Worm (Caenorhabditis elegans) whole organism, L1 larva: ENCODE measurements around the gene clec-160.

Experiments
- ama-1 ChIP-seq: fragments of 150-350 bp; optimal IDR thresholded peaks from 2 replicates; lab custom pipeline; 2014
- ceh-63 ChIP-seq: fragments of 200-800 bp; sonication (Bioruptor generic); optimal IDR thresholded peaks from 2 replicates; lab custom pipeline; 2018; ENCODE audit warnings: mild to moderate bottlenecking, missing genetic modification characterization, missing compliant biosample characterization
- ceh-82 ChIP-seq, 3 experiments: fragments of 150-350 bp in 1 of 3; sonication (generic microtip) in 2 of 3; optimal IDR thresholded peaks; 2 replicates each; lab custom pipeline; 2014 to 2017; ENCODE audit warnings: missing biosample characterization in 3 of 3, missing genetic modification characterization in 3 of 3
- efl-1 ChIP-seq, 4 experiments: fragments of 150-350 bp; optimal IDR thresholded peaks in 3 of 4; peaks in 1 of 4; 1 replicate in 1 of 4; 2 replicates in 3 of 4; lab custom pipeline; 2014; ENCODE audit warnings: missing biosample characterization in 2 of 4, missing genetic modification characterization in 2 of 4, missing genetic modification reagents in 2 of 4
- egl-27 ChIP-seq, 2 experiments: fragments of 150-350 bp in 1 of 2; sonication (generic microtip); optimal IDR thresholded peaks; 3 replicates each; lab custom pipeline; 2017 to 2018; ENCODE audit warnings: missing biosample characterization in 2 of 2, missing genetic modification characterization in 2 of 2, missing genetic modification reagents in 2 of 2
- fkh-10 ChIP-seq: sonication (generic microtip); optimal IDR thresholded peaks from 2 replicates; lab custom pipeline; 2017; ENCODE audit warnings: missing biosample characterization, missing genetic modification reagents, missing genetic modification characterization
- jun-1 ChIP-seq: fragments of 150-350 bp; optimal IDR thresholded peaks from 2 replicates; lab custom pipeline; 2014; ENCODE audit warnings: missing biosample characterization, missing genetic modification reagents, missing genetic modification characterization
- lin-13 ChIP-seq: fragments of 150-350 bp; optimal IDR thresholded peaks from 2 replicates; lab custom pipeline; 2014; ENCODE audit warnings: missing biosample characterization, missing genetic modification reagents, missing genetic modification characterization
- lsy-2 ChIP-seq, 2 experiments: fragments of 150-350 bp; optimal IDR thresholded peaks; 2 replicates each; lab custom pipeline; 2014; ENCODE audit warnings: missing biosample characterization in 2 of 2, missing genetic modification characterization in 2 of 2
- mep-1 ChIP-seq: fragments of 150-350 bp; optimal IDR thresholded peaks from 2 replicates; lab custom pipeline; 2014; ENCODE audit warnings: missing biosample characterization, missing genetic modification characterization
- pqm-1 ChIP-seq: sonication (generic microtip); optimal IDR thresholded peaks from 3 replicates; lab custom pipeline; 2017; ENCODE audit warnings: missing biosample characterization, missing genetic modification characterization
- snpc-4 ChIP-seq: fragments of 150-350 bp; optimal IDR thresholded peaks from 2 replicates; lab custom pipeline; 2014; ENCODE audit warnings: missing biosample characterization, missing genetic modification characterization
- unc-62 ChIP-seq: fragments of 150-350 bp; optimal IDR thresholded peaks from 2 replicates; lab custom pipeline; 2014; ENCODE audit warnings: missing biosample characterization, missing genetic modification reagents, missing genetic modification characterization
- unc-86 ChIP-seq: sonication (generic microtip); optimal IDR thresholded peaks from 2 replicates; lab custom pipeline; 2016; ENCODE audit warnings: missing genetic modification characterization, missing compliant biosample characterization

DNA sequence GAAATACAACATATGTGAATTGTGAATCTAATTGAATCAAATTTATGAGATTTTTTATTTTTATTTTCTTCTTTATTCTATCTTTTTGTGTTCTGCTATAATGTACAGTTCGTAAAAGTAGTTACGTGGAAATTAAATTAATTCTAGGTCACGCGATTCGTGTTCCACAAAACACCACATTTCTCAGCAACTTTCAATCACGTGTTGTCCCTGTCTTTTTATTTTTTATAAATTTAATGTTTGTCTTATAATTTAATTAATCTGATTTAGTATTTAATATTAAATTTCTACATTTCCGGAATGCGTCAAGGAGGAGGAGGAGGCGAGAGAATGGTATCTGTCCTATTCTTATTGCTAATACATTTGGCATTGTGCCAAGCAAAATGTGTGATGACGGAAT lies 17.7 kb downstream of the clec-160 start, which contains the start of gene ncr-2:
- no peak for TF ChIP-seq snpc-4 (tag; lab: Kevin White, UChicago)
- no peak for TF ChIP-seq efl-1 (optimal IDR thresholded peaks at IDR 0.05; lab: Kevin White, UChicago)
- no peak for TF ChIP-seq efl-1 (GFP tag; optimal IDR thresholded peaks at IDR 0.05 in 1 of 2; lab: Kevin White, UChicago)
- no peak for TF ChIP-seq unc-62 (GFP tag; lab: Kevin White, UChicago)
- no peak for TF ChIP-seq ama-1 (lab: Kevin White, UChicago)
- TF ChIP-seq egl-27 (tag; optimal IDR thresholded peaks at IDR 0.05; lab: Kevin White, UChicago) = no peak
- TF ChIP-seq fkh-10 (GFP tag; lab: Kevin White, UChicago) = no peak
- TF ChIP-seq unc-86 (tag; lab: Kevin White, UChicago) = no peak
- TF ChIP-seq mep-1 (tag; lab: Kevin White, UChicago) = no peak
- no peak for TF ChIP-seq ceh-82 (tag; optimal IDR thresholded peaks at IDR 0.05; lab: Kevin White, UChicago)
- TF ChIP-seq ceh-63 (GFP tag; lab: Kevin White, UChicago) = no peak
- TF ChIP-seq pqm-1 (tag; lab: Kevin White, UChicago) = no peak
- no peak for TF ChIP-seq lsy-2 (tag; optimal IDR thresholded peaks at IDR 0.05; lab: Kevin White, UChicago)
- TF ChIP-seq jun-1 = no peak
- TF ChIP-seq lin-13 (GFP tag; lab: Kevin White, UChicago) = no peak
